Worm (Caenorhabditis elegans) whole organism, L3 larva: ENCODE data around the gene F57A8.7.

Experiments
- elt-1 ChIP-seq: fragments of 150-350 bp; optimal IDR thresholded peaks from 2 replicates; lab custom pipeline; 2014; ENCODE audit warnings: missing biosample characterization, missing genetic modification characterization
- mdl-1 ChIP-seq: fragments of 150-350 bp; optimal IDR thresholded peaks from 2 replicates; lab custom pipeline; 2014; ENCODE audit warnings: missing biosample characterization, missing genetic modification characterization
- nfya-1 ChIP-seq: sonication (generic microtip); optimal IDR thresholded peaks from 2 replicates; lab custom pipeline; 2017; ENCODE audit warnings: missing genetic modification characterization, mild to moderate bottlenecking, missing compliant biosample characterization, antibody characterized with exemption, moderate library complexity; ENCODE audit not compliant: insufficient read depth
- nhr-11 ChIP-seq: fragments of 150-350 bp; optimal IDR thresholded peaks from 2 replicates; lab custom pipeline; 2014; ENCODE audit warnings: missing biosample characterization, missing genetic modification characterization
- nhr-12 ChIP-seq: fragments of 150-350 bp; optimal IDR thresholded peaks from 2 replicates; lab custom pipeline; 2014; ENCODE audit warnings: missing biosample characterization, missing genetic modification characterization
- nhr-25 ChIP-seq: sonication (generic microtip); optimal IDR thresholded peaks from 2 replicates; lab custom pipeline; 2017; ENCODE audit warnings: missing biosample characterization, missing genetic modification characterization
- nhr-76 ChIP-seq: fragments of 150-350 bp; sonication (generic microtip); optimal IDR thresholded peaks from 5 replicates; lab custom pipeline; 2014; ENCODE audit warnings: missing biosample characterization, missing genetic modification characterization
- sea-2 ChIP-seq: fragments of 150-350 bp; sonication (generic microtip); optimal IDR thresholded peaks from 4 replicates; lab custom pipeline; 2014; ENCODE audit warnings: missing biosample characterization, missing genetic modification reagents, missing genetic modification characterization
- skn-1 ChIP-seq: fragments of 150-350 bp; optimal IDR thresholded peaks from 2 replicates; lab custom pipeline; 2014; ENCODE audit warnings: missing biosample characterization, missing genetic modification characterization
- snpc-4 ChIP-seq: fragments of 150-350 bp; optimal IDR thresholded peaks from 2 replicates; lab custom pipeline; 2014; ENCODE audit warnings: missing biosample characterization, missing genetic modification characterization
- ztf-4 ChIP-seq: fragments of 150-350 bp; optimal IDR thresholded peaks from 2 replicates; lab custom pipeline; 2014; ENCODE audit warnings: missing biosample characterization, missing genetic modification characterization

ce11 chrV:10054872-10055271, 20.7 kb upstream of the F57A8.7 start, which contains the start of gene yif-1:
- peak; percentile 1 for TF ChIP-seq nhr-76 (tag; lab: Kevin White, UChicago)
- TF ChIP-seq snpc-4 = no peak
- TF ChIP-seq sea-2 (GFP tag; lab: Kevin White, UChicago) = no peak
- no peak for TF ChIP-seq mdl-1 (tag; lab: Kevin White, UChicago)
- TF ChIP-seq skn-1 = no peak
- TF ChIP-seq nhr-12 (tag; lab: Kevin White, UChicago) = no peak
- no peak for TF ChIP-seq elt-1 (tag; lab: Kevin White, UChicago)
- TF ChIP-seq nhr-25 (tag; lab: Kevin White, UChicago) = no peak
- peak; percentile 44 for TF ChIP-seq nfya-1 (tag; lab: Kevin White, UChicago)
- TF ChIP-seq ztf-4 (tag; lab: Kevin White, UChicago) = no peak
- no peak for TF ChIP-seq nhr-11 (tag; lab: Kevin White, UChicago)
